Worm (Caenorhabditis elegans) whole organism, early embryonic: ENCODE measurements around the gene srg-2.

Experiments used
- B0310.2 ChIP-seq: sonication (generic microtip); optimal IDR thresholded peaks from 2 replicates; lab custom pipeline; 2016; ENCODE audit warnings: mild to moderate bottlenecking, missing genetic modification characterization, missing compliant biosample characterization
- aly-1 ChIP-seq: sonication (generic microtip); optimal IDR thresholded peaks from 2 replicates; lab custom pipeline; 2016; ENCODE audit warnings: missing genetic modification characterization, missing compliant biosample characterization
- ama-1 ChIP-seq: fragments of 150-350 bp; optimal IDR thresholded peaks from 2 replicates; lab custom pipeline; 2014
- ceh-13 ChIP-seq: fragments of 200-800 bp; sonication (Bioruptor generic); optimal IDR thresholded peaks from 2 replicates; lab custom pipeline; 2018; ENCODE audit warnings: mild to moderate bottlenecking, missing genetic modification characterization, missing compliant biosample characterization
- flt-1 ChIP-seq: fragments of 200-800 bp; sonication (Bioruptor generic); IDR thresholded peaks from 2 replicates; pipeline ENCODE4 v1.3.6; 2022; ENCODE audit warnings: missing genetic modification characterization, missing compliant biosample characterization
- hnd-1 ChIP-seq: sonication (generic microtip); optimal IDR thresholded peaks from 2 replicates; lab custom pipeline; 2016; ENCODE audit warnings: missing genetic modification characterization, missing compliant biosample characterization
- scrt-1 ChIP-seq: fragments of 200-800 bp; sonication (Bioruptor generic); IDR thresholded peaks from 2 replicates; pipeline ENCODE4 v1.3.6; 2022; ENCODE audit warnings: missing genetic modification characterization, missing compliant biosample characterization
- tbx-11 ChIP-seq: fragments of 200-800 bp; sonication (Bioruptor generic); IDR thresholded peaks from 2 replicates; pipeline ENCODE4 v1.3.6; 2022; ENCODE audit warnings: missing genetic modification characterization, missing compliant biosample characterization

- TF ChIP-seq ama-1 (lab: Kevin White, UChicago) = no peak
- no peak for TF ChIP-seq hnd-1 (tag; lab: Kevin White, UChicago)
- no peak for TF ChIP-seq flt-1
- TF ChIP-seq ceh-13 (GFP tag; lab: Kevin White, UChicago) = no peak
- no peak for TF ChIP-seq aly-1 (tag; lab: Kevin White, UChicago)
- TF ChIP-seq tbx-11 (GFP tag; lab: Robert Waterston, UW) = no peak
- no peak for TF ChIP-seq scrt-1
- no peak for TF ChIP-seq B0310.2 (tag; lab: Kevin White, UChicago)
Measured at ce11 chrIII:6240528-6240927, 19.5 kb downstream of the srg-2 start, which contains the start of gene T12A2.3.
